Fruit fly (Drosophila melanogaster): ENCODE measurements around the gene CG7878.

The CG7878 gene

DNA sequence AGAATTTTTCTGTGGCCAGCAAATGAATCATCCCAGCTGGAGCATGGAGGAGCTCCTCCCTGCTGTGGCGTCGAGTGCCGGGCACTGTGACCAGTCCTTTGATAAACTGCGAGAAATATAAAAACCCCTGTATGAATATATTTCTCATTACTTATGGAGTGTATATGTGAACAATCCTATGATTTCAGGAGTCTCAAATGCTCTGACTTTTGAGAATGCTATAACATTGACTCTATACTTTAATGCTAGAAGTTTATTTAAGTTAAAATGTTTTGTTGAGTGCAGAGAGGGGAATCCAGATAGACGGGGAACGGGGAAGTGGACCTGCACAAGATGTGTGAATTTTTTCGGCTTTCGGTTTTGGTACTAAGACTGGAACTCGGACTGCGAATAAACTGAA lies 19.6 kb downstream of the CG7878 start (continued):
- TF ChIP-seq CG6854 (GFP tag; optimal IDR thresholded peaks at IDR 0.05) (no peak), lz (GFP tag; optimal IDR thresholded peaks at IDR 0.05) (peak; percentile 73), Eip75B (GFP tag; optimal IDR thresholded peaks at IDR 0.05) (peak; percentile 50), CG6276 (GFP tag; optimal IDR thresholded peaks at IDR 0.05) (no peak), fkh (GFP tag; optimal IDR thresholded peaks at IDR 0.05) (no peak), CG31627 (GFP tag; optimal IDR thresholded peaks at IDR 0.05) (peak; percentile 74), CG34406 (GFP tag; optimal IDR thresholded peaks at IDR 0.05) (no peak), CG6163 (GFP tag; IDR thresholded peaks at IDR 0.05) (peak; percentile 65; the same call in 2 of the 3 replicates)

- TF ChIP-seq ss (GFP tag; optimal IDR thresholded peaks at IDR 0.05) (peak in 1 of 2 experiments; percentile 60), Eip93F (GFP tag; optimal IDR thresholded peaks at IDR 0.05) (no peak), OdsH (GFP tag; optimal IDR thresholded peaks at IDR 0.05) (no peak), Hr39 (GFP tag; optimal IDR thresholded peaks at IDR 0.05) (no peak)
Measured at dm6 chr3R:8145764-8146163, 23.2 kb downstream of the CG7878 start.

dm6 chr3R:8146892-8147384 lies 24.4 kb downstream of the CG7878 start:
- TF ChIP-seq topi (GFP tag; optimal IDR thresholded peaks at IDR 0.05) (no peak), Eip93F (GFP tag; optimal IDR thresholded peaks at IDR 0.05) (no peak), spab (GFP tag; optimal IDR thresholded peaks at IDR 0.05) (no peak), CG6276 (GFP tag; optimal IDR thresholded peaks at IDR 0.05) (no peak), eg (GFP tag; IDR thresholded peaks at IDR 0.05) (no peak), OdsH (GFP tag; optimal IDR thresholded peaks at IDR 0.05) (no peak), fd59A (GFP tag; optimal IDR thresholded peaks at IDR 0.05) (no peak), pdm3 (GFP tag; optimal IDR thresholded peaks at IDR 0.05) (no peak), CG8119 (GFP tag; IDR thresholded peaks at IDR 0.05) (no peak), acj6 (GFP tag; optimal IDR thresholded peaks at IDR 0.05) (no peak), Hr4 (GFP tag; optimal IDR thresholded peaks at IDR 0.05) (no peak), CG6808 (GFP tag; optimal IDR thresholded peaks at IDR 0.05) (no peak), cyc (GFP tag; optimal IDR thresholded peaks at IDR 0.05) (no peak), Met (GFP tag; optimal IDR thresholded peaks at IDR 0.05) (no peak), fd85E (GFP tag; optimal IDR thresholded peaks at IDR 0.05) (no peak), Sox15 (GFP tag; optimal IDR thresholded peaks at IDR 0.05) (no peak), CG32006 (GFP tag; optimal IDR thresholded peaks at IDR 0.05) (no peak), CG8319 (GFP tag; optimal IDR thresholded peaks at IDR 0.05) (no peak), Smox (GFP tag; optimal IDR thresholded peaks at IDR 0.05) (no peak), vri (GFP tag; optimal IDR thresholded peaks at IDR 0.05) (no peak)

DNA sequence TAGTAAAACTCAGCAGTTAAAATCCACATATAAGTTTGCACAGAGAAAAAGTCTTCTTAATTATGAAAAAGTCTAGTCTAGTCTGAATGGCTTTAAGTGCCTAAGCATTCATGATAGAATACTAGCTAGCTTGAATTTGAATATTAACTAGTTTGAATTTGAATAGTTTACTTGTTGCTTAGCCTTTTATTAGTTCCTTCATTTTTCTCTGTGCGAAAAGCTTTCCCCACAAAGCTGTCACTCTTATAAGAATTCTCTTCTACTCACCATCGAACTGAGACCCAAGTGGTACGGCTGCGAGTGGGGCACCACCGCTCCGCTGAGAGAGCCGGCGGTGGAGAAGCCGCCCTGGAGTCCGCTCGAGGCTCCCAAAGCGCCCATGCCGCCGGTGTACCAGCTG lies 26.5 kb downstream of the CG7878 start:
- TF ChIP-seq CG3919 (GFP tag; optimal IDR thresholded peaks at IDR 0.05) (no peak), Eip78C (GFP tag) (peak; percentile 52)

DNA sequence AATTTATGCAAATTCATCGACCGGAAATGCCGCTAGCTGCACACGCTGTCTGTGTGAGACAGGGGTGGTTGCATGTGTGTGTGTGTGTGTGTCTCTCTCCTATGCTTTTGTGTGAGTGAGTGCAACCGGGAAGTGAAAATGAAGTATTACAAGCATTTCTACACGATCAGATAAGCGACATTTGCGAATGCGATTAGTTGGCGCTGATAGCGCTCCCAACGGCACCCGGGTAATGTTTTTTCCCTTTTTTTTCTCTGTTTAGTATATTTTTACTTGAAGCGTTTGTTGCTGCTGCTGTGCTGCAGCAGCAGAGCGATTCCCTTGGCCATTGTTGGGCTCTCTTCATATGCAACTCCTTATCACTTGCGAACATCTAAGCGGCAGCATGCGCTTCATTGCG lies 27.5 kb downstream of the CG7878 start:
- TF ChIP-seq cyc (GFP tag; optimal IDR thresholded peaks at IDR 0.05) (no peak), CG8119 (GFP tag; IDR thresholded peaks at IDR 0.05) (no peak), Hr4 (GFP tag; optimal IDR thresholded peaks at IDR 0.05) (no peak), dsx (GFP tag; optimal IDR thresholded peaks at IDR 0.05; ENCODE audit: poor library complexity, severe bottlenecking) (no peak), Lpt (GFP tag; optimal IDR thresholded peaks at IDR 0.05) (no peak)

- TF ChIP-seq Eip93F (GFP tag; optimal IDR thresholded peaks at IDR 0.05) (no peak), Eip78C (GFP tag) (peak; percentile 12), CG6808 (GFP tag; optimal IDR thresholded peaks at IDR 0.05) (no peak)
Measured at dm6 chr3R:8151163-8151562, 28.6 kb downstream of the CG7878 start.
